Worm (Caenorhabditis elegans): ENCODE measurements around the gene ahsa-1.

Gene ahsa-1

DNA sequence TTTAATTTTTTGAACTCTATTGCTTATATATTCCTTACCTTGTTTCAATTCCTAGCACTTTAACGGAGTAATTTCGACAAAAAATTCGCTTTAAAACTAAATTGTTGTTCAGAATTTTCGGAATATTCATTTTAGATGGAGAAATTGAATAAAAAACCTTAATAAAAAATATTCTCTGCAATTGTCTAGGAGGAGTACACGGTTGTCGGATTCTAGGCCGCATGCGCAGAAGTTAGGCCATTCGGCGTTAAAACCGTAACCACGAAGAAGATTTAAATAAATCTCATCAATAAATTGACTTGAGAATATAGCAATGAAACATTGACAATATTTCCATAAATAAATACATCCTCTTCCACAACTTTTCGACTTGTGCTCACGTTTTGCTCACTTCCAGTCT lies 2.9 kb downstream of the ahsa-1 start, which contains the start of the genes C01G10.10 and C01G10.9 (continued):
- TF ChIP-seq rnt-1 (tag; optimal IDR thresholded peaks at IDR 0.05) (peak; percentile 43), eyg-1 (tag; optimal IDR thresholded peaks at IDR 0.05) (peak; percentile 4), unc-86 (tag; optimal IDR thresholded peaks at IDR 0.05) (no peak), dve-1 (tag; optimal IDR thresholded peaks at IDR 0.05) (no peak), tbx-2 (tag; optimal IDR thresholded peaks at IDR 0.05) (peak; percentile 87), pqm-1 (tag; optimal IDR thresholded peaks at IDR 0.05) (no peak), elt-2 (tag; optimal IDR thresholded peaks at IDR 0.05) (peak; percentile 81), ceh-24 (tag; optimal IDR thresholded peaks at IDR 0.05) (no peak), ttx-3 (tag; optimal IDR thresholded peaks at IDR 0.05) (no peak), unc-42 (tag; optimal IDR thresholded peaks at IDR 0.05) (peak; percentile 27), ref-2 (tag; optimal IDR thresholded peaks at IDR 0.05) (peak; percentile 70), ceh-45 (GFP tag; IDR thresholded peaks at IDR 0.05) (no peak), F13H6.1 (tag; optimal IDR thresholded peaks at IDR 0.05) (peak; percentile 46), fkh-10 (GFP tag; optimal IDR thresholded peaks at IDR 0.05) (no peak), ets-4 (tag; optimal IDR thresholded peaks at IDR 0.05) (peak; percentile 91)

DNA sequence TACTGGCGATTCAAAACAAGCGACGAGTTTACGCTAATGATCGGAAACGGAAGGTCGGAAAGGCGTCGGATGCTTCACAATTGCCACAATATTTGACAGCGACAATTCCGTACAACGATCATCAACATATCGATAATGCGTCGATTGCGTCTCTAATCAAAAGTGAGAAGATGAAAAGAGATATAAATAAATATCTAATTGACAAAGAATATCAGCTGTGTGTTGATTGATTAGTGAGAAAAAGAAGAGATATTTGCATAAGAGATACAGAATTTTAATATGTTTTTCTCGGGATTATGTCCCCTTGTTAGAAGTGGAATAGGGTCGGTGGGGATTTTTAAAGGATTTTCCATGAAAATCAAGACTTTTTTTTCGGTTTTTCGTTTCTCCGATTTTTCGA lies 6.6 kb downstream of the ahsa-1 start:
- no peak for TF ChIP-seq C08G9.2 (tag; optimal IDR thresholded peaks at IDR 0.05)
- no peak for TF ChIP-seq unc-3 (GFP tag; conservative IDR thresholded peaks at IDR 0.05)
- no peak for TF ChIP-seq unc-3 (tag; optimal IDR thresholded peaks at IDR 0.05)
- no peak for TF ChIP-seq hlh-6 (tag; optimal IDR thresholded peaks at IDR 0.05)
- TF ChIP-seq ceh-14 (tag; optimal IDR thresholded peaks at IDR 0.05): no peak
- no peak for TF ChIP-seq lim-6 (tag; optimal IDR thresholded peaks at IDR 0.05)
- no peak for TF ChIP-seq hlh-13 (GFP tag; optimal IDR thresholded peaks at IDR 0.05)
- TF ChIP-seq F13H6.1 (tag; optimal IDR thresholded peaks at IDR 0.05): no peak
- TF ChIP-seq pat-9 (tag; optimal IDR thresholded peaks at IDR 0.05): no peak
- TF ChIP-seq pqm-1 (tag; optimal IDR thresholded peaks at IDR 0.05): no peak
- TF ChIP-seq eyg-1 (tag; optimal IDR thresholded peaks at IDR 0.05): no peak
- no peak for TF ChIP-seq unc-42 (tag; optimal IDR thresholded peaks at IDR 0.05)
- no peak for TF ChIP-seq nhr-11 (tag; optimal IDR thresholded peaks at IDR 0.05)
- TF ChIP-seq ceh-6 (GFP tag; optimal IDR thresholded peaks at IDR 0.05): no peak
- TF ChIP-seq ceh-30 (tag; optimal IDR thresholded peaks at IDR 0.05): no peak
- no peak for TF ChIP-seq odd-2 (tag; optimal IDR thresholded peaks at IDR 0.05)
- no peak for TF ChIP-seq tbx-7 (tag; optimal IDR thresholded peaks at IDR 0.05)
- no peak for TF ChIP-seq madf-2 (tag; optimal IDR thresholded peaks at IDR 0.05)

ce11 chrV:15074907-15075306 lies 10.3 kb downstream of the ahsa-1 start:
- TF ChIP-seq ref-2 (tag; optimal IDR thresholded peaks at IDR 0.05) (no peak), ceh-31 (tag; optimal IDR thresholded peaks at IDR 0.05) (peak; percentile 47), tbx-2 (tag; optimal IDR thresholded peaks at IDR 0.05) (no peak), Y22D7AL.16 (tag; optimal IDR thresholded peaks at IDR 0.05) (no peak), unc-42 (tag; optimal IDR thresholded peaks at IDR 0.05) (peak; percentile 29), ceh-48 (tag; optimal IDR thresholded peaks at IDR 0.05) (peak; percentile 58), fkh-10 (GFP tag; optimal IDR thresholded peaks at IDR 0.05) (no peak)

DNA sequence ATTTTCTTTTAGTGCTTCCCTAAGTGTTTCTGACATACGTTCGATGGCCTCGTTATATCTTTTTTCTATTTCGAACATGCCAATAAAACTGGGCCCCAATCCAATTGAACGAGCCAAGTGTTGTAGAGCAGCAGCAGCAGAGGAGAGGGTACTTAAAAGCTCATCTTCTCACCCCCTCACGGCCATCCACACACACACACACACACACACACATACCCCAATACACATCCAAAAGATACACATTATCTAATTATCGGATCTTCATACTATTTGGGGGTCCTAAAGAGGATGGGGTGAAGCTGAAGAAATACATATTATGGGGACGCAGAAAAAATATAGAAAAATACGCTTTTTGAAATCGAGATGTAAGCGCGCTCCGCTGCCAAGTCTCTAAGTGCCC lies 12.4 kb downstream of the ahsa-1 start:
- TF ChIP-seq ceh-30 (tag; optimal IDR thresholded peaks at IDR 0.05): no peak
- TF ChIP-seq lim-6 (tag; optimal IDR thresholded peaks at IDR 0.05): no peak
- TF ChIP-seq hlh-30 (tag; optimal IDR thresholded peaks at IDR 0.05; ENCODE audit: insufficient read depth): no peak
- peak; percentile 13 for TF ChIP-seq ceh-31 (tag; optimal IDR thresholded peaks at IDR 0.05)
- TF ChIP-seq sdc-2 (tag; optimal IDR thresholded peaks at IDR 0.05): no peak
- no peak for TF ChIP-seq nfya-1 (tag; optimal IDR thresholded peaks at IDR 0.05)
- TF ChIP-seq unc-42 (tag; optimal IDR thresholded peaks at IDR 0.05): peak; percentile 91
- TF ChIP-seq unc-86 (tag; optimal IDR thresholded peaks at IDR 0.05): no peak
- no peak for TF ChIP-seq mec-3 (tag; optimal IDR thresholded peaks at IDR 0.05; ENCODE audit: borderline replicate concordance)
- TF ChIP-seq ceh-48 (tag; optimal IDR thresholded peaks at IDR 0.05): peak; percentile 39
